Worm (Caenorhabditis elegans): ENCODE measurements around the gene ife-1.

Gene ife-1

DNA sequence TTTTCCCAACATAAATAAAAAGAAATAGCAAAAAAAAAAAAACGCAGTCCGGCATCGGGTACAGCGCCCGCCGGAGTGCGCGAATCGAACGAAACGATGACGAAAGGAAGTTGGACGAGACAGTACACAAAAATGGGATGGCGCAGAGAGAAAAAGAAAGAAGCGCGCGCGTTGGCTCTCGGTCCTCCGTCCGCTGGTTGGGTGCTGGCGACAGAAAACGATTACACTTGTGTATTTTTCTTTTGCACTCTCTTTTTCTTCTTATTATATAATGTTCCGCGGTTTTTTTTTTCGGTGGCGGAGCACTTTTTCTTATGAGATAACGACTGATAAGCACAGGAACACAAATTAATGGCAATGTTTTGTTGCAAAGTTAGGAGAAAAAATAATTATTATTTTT is 34.0 kb downstream of the ife-1 start (continued):
- TF ChIP-seq sea-2 (GFP tag; IDR thresholded peaks at IDR 0.05), result no peak
- no peak for TF ChIP-seq ztf-25 (GFP tag; IDR thresholded peaks at IDR 0.05)
- no peak for TF ChIP-seq hmg-20 (GFP tag; IDR thresholded peaks at IDR 0.05)
- TF ChIP-seq ama-1 (optimal IDR thresholded peaks at IDR 0.05), result no peak
- no peak for TF ChIP-seq ama-1 (GFP tag; optimal IDR thresholded peaks at IDR 0.05)
- no peak for TF ChIP-seq ceh-100 (GFP tag; IDR thresholded peaks at IDR 0.05)
- no peak for TF ChIP-seq F39B2.1 (GFP tag; IDR thresholded peaks at IDR 0.05)
- no peak for TF ChIP-seq cebp-2 (GFP tag; IDR thresholded peaks at IDR 0.05)
- TF ChIP-seq hmg-1.2 (GFP tag; IDR thresholded peaks at IDR 0.05), result peak; percentile 91
- TF ChIP-seq egl-44 (GFP tag; IDR thresholded peaks at IDR 0.05), result no peak
- peak; percentile 6 for TF ChIP-seq tbp1 (GFP tag; optimal IDR thresholded peaks at IDR 0.05)
- no peak for TF ChIP-seq tlf-1 (GFP tag; optimal IDR thresholded peaks at IDR 0.05)
- no peak for TF ChIP-seq pbrm-1 (GFP tag; IDR thresholded peaks at IDR 0.05)
- TF ChIP-seq fkh-3 (tag; optimal IDR thresholded peaks at IDR 0.05), result no peak
- TF ChIP-seq lin-40 (tag; optimal IDR thresholded peaks at IDR 0.05), result peak; percentile 64
- TF ChIP-seq snpc-3.4 (tag; optimal IDR thresholded peaks at IDR 0.05), result no peak
- TF ChIP-seq F57C9.4 (tag; optimal IDR thresholded peaks at IDR 0.05), result no peak
- TF ChIP-seq nfya-1 (tag; optimal IDR thresholded peaks at IDR 0.05; ENCODE audit: borderline replicate concordance, insufficient read depth), result no peak
- TF ChIP-seq F33H1.4 (GFP tag; IDR thresholded peaks at IDR 0.05), result no peak
- no peak for TF ChIP-seq mes-4 (tag; optimal IDR thresholded peaks at IDR 0.05)
- no peak for TF ChIP-seq chd-7 (tag; optimal IDR thresholded peaks at IDR 0.05)
- TF ChIP-seq lsl-1 (GFP tag; optimal IDR thresholded peaks at IDR 0.05), result no peak
- TF ChIP-seq T07F8.4 (tag; optimal IDR thresholded peaks at IDR 0.05), result no peak
- no peak for TF ChIP-seq Y53F4B.3 (GFP tag; IDR thresholded peaks at IDR 0.05)
- no peak for TF ChIP-seq madf-8 (GFP tag; conservative IDR thresholded peaks at IDR 0.05)
- TF ChIP-seq nhr-90 (tag; optimal IDR thresholded peaks at IDR 0.05), result no peak
- peak; percentile 23; the same call in 1 of the 2 replicates for TF ChIP-seq cebp-1 (GFP tag; IDR thresholded peaks at IDR 0.05)
- TF ChIP-seq cebp-1 (tag; optimal IDR thresholded peaks at IDR 0.05), result no peak
- no peak for TF ChIP-seq let-526 (GFP tag; IDR thresholded peaks at IDR 0.05)
- no peak for TF ChIP-seq athp-1 (tag; optimal IDR thresholded peaks at IDR 0.05)
- TF ChIP-seq zfh-2 (GFP tag; conservative IDR thresholded peaks at IDR 0.05), result no peak
- TF ChIP-seq nfyb-1 (GFP tag; IDR thresholded peaks at IDR 0.05), result peak; percentile 71; the same call in 1 of the 2 replicates
- TF ChIP-seq lin-26 (GFP tag; IDR thresholded peaks at IDR 0.05), result no peak
- no peak; the same call in 1 of the 2 replicates for TF ChIP-seq B0336.3 (GFP tag; IDR thresholded peaks at IDR 0.05)
- TF ChIP-seq hlh-12 (tag; optimal IDR thresholded peaks at IDR 0.05), result no peak
- TF ChIP-seq lin-54 (GFP tag; optimal IDR thresholded peaks at IDR 0.05), result peak; percentile 33
- TF ChIP-seq F55B11.4 (tag; optimal IDR thresholded peaks at IDR 0.05; ENCODE audit: borderline replicate concordance, insufficient read depth), result no peak
- TF ChIP-seq egrh-3 (GFP tag; IDR thresholded peaks at IDR 0.05), result no peak
- no peak for TF ChIP-seq egl-18 (GFP tag; IDR thresholded peaks at IDR 0.05)
- TF ChIP-seq ccch-3 (GFP tag; optimal IDR thresholded peaks at IDR 0.05), result no peak
- no peak for TF ChIP-seq akir-1 (GFP tag; optimal IDR thresholded peaks at IDR 0.05)
- TF ChIP-seq Y67H2A.10 (GFP tag; conservative IDR thresholded peaks at IDR 0.05), result no peak
- TF ChIP-seq ztf-26 (tag; optimal IDR thresholded peaks at IDR 0.05), result no peak
- no peak for TF ChIP-seq ztf-22 (GFP tag; optimal IDR thresholded peaks at IDR 0.05)
- no peak for TF ChIP-seq ZK185.1 (tag; optimal IDR thresholded peaks at IDR 0.05; ENCODE audit: poor library complexity, severe bottlenecking)
- peak in 1 of 3 experiments; percentile 53 for TF ChIP-seq lin-35 (GFP tag; optimal IDR thresholded peaks at IDR 0.05)
- TF ChIP-seq attf-5 (GFP tag; optimal IDR thresholded peaks at IDR 0.05), result peak; percentile 71
- TF ChIP-seq ceh-91 (GFP tag; IDR thresholded peaks at IDR 0.05), result no peak
- peak; percentile 49; the same call in 1 of the 2 replicates for TF ChIP-seq mcd-1 (GFP tag; IDR thresholded peaks at IDR 0.05)
- no peak for TF ChIP-seq dpff-1 (tag; optimal IDR thresholded peaks at IDR 0.05)
